Worm (Caenorhabditis elegans) whole organism, late embryonic: ENCODE results near the gene T10D4.14.

ENCODE experiments used
- ceh-19 ChIP-seq: fragments of 200-800 bp; sonication (Bioruptor generic); optimal IDR thresholded peaks from 2 replicates; lab custom pipeline; 2018; ENCODE audit warnings: mild to moderate bottlenecking, missing genetic modification characterization, missing compliant biosample characterization
- ceh-34 ChIP-seq: sonication (generic microtip); optimal IDR thresholded peaks from 2 replicates; lab custom pipeline; 2016; ENCODE audit warnings: mild to moderate bottlenecking, missing genetic modification characterization, missing compliant biosample characterization
- fkh-10 ChIP-seq: fragments of 150-350 bp; optimal IDR thresholded peaks from 2 replicates; lab custom pipeline; 2014; ENCODE audit warnings: missing biosample characterization, missing genetic modification reagents, missing genetic modification characterization
- hlh-30 ChIP-seq: sonication (generic microtip); optimal IDR thresholded peaks from 2 replicates; lab custom pipeline; 2017; ENCODE audit warnings: antibody characterized with exemption, missing genetic modification characterization, missing compliant biosample characterization; ENCODE audit not compliant: insufficient read depth
- pha-4 ChIP-seq: fragments of 150-350 bp; optimal IDR thresholded peaks from 2 replicates; lab custom pipeline; 2018; ENCODE audit warnings: missing biosample characterization, missing genetic modification reagents, missing genetic modification characterization

DNA sequence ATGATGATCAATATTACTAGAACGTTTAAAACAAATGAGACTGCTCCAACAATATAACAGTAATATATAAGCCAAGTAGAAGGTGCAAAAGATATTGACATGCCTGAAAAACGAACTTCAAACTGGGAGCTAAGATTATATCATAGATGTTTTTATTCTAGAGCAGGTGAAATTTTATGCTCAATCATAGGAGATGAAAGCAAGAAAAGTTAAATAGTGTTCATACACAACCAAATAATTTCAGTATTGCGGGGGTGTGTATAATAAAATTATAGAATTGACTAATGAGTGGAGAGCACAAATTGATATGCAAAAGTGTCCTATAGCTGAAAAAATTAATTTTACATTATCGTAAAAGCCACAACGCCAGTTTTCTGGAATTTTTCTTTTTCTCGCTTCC, 7.5 kb upstream of the T10D4.14 start, which contains the start of gene sri-34:
- TF ChIP-seq hlh-30 (tag; lab: Kevin White, UChicago) = no peak
- TF ChIP-seq ceh-19 = no peak
- TF ChIP-seq fkh-10 (GFP tag; lab: Kevin White, UChicago) = no peak
- no peak for TF ChIP-seq pha-4 (tag; lab: Kevin White, UChicago)
- TF ChIP-seq ceh-34 (tag; lab: Kevin White, UChicago) = no peak
